Fruit fly (Drosophila melanogaster) whole organism: ENCODE measurements around the gene CG8611.

Experiments used
- CG8478 ChIP-seq: fragments of >200 bp; optimal IDR thresholded peaks from 2 replicates; lab custom pipeline; 2018; ENCODE audit warnings: inconsistent platforms
- Dll ChIP-seq: fragments of >200 bp; optimal IDR thresholded peaks from 2 replicates; lab custom pipeline; 2017
- EcR ChIP-seq, 2 experiments: fragments of >200 bp; optimal IDR thresholded peaks; 2 replicates each; lab custom pipeline; 2017; ENCODE audit warnings: missing biosample characterization in 2 of 2, missing genetic modification characterization in 2 of 2, missing genetic modification reagents in 2 of 2
- pan ChIP-seq: fragments of >200 bp; optimal IDR thresholded peaks from 2 replicates; lab custom pipeline; 2017
- psq ChIP-seq: fragments of >200 bp; optimal IDR thresholded peaks from 2 replicates; lab custom pipeline; 2017
- usp ChIP-seq: fragments of >200 bp; optimal IDR thresholded peaks from 2 replicates; lab custom pipeline; 2017; ENCODE audit warnings: missing biosample characterization, missing genetic modification characterization, mixed read lengths

Gene CG8611

DNA sequence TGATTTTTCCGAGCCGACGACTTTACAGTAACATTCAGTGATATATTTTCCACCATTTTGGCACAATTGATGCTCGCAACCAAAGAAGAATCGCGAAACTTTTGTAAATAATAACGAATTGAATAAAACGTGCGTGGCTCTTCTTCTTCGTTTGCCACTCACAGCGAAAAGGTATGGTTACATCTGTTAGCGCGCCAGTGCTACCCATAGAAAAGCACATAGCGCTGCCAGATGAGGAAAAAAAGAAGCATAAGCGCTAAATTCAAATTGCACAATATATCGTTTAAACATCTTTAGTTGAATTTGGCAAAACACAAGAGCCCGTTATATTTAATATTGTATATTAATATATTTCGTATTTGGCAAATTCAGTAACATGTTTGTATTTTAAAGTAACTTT, at the start of gene CG8611:
TSS of gene CG8611 (minus strand) at position 159 of the 400 bp plus-strand sequence.
- TF ChIP-seq usp (GFP tag; lab: Kevin White, UChicago) (no peak), Dll (no peak), pan (no peak), EcR (GFP tag; optimal IDR thresholded peaks at IDR 0.05; lab: Kevin White, UChicago) (no peak), psq (lab: Kevin White, UChicago) (no peak), CG8478 (lab: Kevin White, UChicago) (no peak)

- TF ChIP-seq EcR (GFP tag; optimal IDR thresholded peaks at IDR 0.05; lab: Kevin White, UChicago), result no peak
- TF ChIP-seq Dll, result no peak
- TF ChIP-seq usp (GFP tag; lab: Kevin White, UChicago), result no peak
- TF ChIP-seq CG8478 (lab: Kevin White, UChicago), result no peak
- TF ChIP-seq pan, result no peak
- no peak for TF ChIP-seq psq (lab: Kevin White, UChicago)
Measured at dm6 chrX:17471584-17471983, 49.6 kb upstream of the CG8611 start.

dm6 chrX:17465523-17465922, 43.6 kb upstream of the CG8611 start:
- TF ChIP-seq Dll, result no peak
- no peak for TF ChIP-seq pan
- no peak for TF ChIP-seq psq (lab: Kevin White, UChicago)
- no peak for TF ChIP-seq EcR (GFP tag; optimal IDR thresholded peaks at IDR 0.05; lab: Kevin White, UChicago)
- TF ChIP-seq usp (GFP tag; lab: Kevin White, UChicago), result no peak
- no peak for TF ChIP-seq CG8478 (lab: Kevin White, UChicago)

- TF ChIP-seq EcR (GFP tag; optimal IDR thresholded peaks at IDR 0.05; lab: Kevin White, UChicago), result no peak
- no peak for TF ChIP-seq usp (GFP tag; lab: Kevin White, UChicago)
- no peak for TF ChIP-seq psq (lab: Kevin White, UChicago)
- no peak for TF ChIP-seq Dll
- TF ChIP-seq pan, result no peak
- no peak for TF ChIP-seq CG8478 (lab: Kevin White, UChicago)
Measured at dm6 chrX:17455829-17456460, 34.0 kb upstream of the CG8611 start.

DNA sequence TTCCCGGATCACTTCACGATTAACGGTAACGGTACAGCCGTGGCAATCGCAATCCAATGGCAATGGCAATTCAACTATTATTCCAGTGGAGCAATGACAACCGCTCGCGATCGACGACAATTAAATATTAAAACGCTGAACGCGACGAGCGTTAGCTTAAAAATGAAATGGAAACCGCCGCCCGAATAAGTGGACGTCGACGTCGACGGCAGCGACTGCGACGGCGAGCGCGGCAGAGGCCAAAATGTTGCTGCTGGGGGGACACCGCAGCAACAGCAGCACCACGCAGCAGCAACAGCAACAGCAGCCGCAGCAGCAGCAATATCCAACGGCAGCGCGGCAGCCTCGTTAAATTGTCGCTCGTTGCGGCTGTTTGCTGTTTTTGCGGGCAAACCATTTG, 30.5 kb upstream of the CG8611 start, which contains the start of gene CG8568:
TSS of gene CG8568 (minus strand) at position 101 of the 400 bp plus-strand sequence.
- no peak for TF ChIP-seq psq (lab: Kevin White, UChicago)
- no peak for TF ChIP-seq EcR (GFP tag; optimal IDR thresholded peaks at IDR 0.05; lab: Kevin White, UChicago)
- TF ChIP-seq pan, result no peak
- TF ChIP-seq CG8478 (lab: Kevin White, UChicago), result no peak
- TF ChIP-seq Dll, result no peak
- no peak for TF ChIP-seq usp (GFP tag; lab: Kevin White, UChicago)

DNA sequence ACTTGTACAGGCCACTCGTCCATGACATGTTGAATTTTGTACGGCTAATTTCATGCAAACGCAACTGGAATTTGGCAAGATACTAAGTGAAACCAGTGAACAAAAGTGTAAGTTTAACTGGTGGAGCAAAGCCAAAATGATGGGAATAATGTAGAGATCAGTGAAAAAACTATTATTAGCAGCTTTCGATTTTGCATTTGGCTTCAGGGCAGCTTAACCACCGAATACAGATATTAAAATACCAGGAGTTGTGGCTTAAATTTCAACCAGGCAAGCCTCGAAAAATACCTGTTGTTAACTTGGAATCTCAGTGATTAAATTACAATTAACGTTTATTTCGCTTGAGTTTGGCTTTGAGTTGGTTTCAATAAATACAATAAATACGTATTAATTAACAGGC, 26.7 kb upstream of the CG8611 start, which contains the start of gene p-cup:
TSS of gene p-cup (minus strand) at position 101 of the 400 bp plus-strand sequence.
- no peak for TF ChIP-seq Dll
- no peak for TF ChIP-seq CG8478 (lab: Kevin White, UChicago)
- TF ChIP-seq usp (GFP tag; lab: Kevin White, UChicago), result no peak
- TF ChIP-seq psq (lab: Kevin White, UChicago), result no peak
- TF ChIP-seq pan, result no peak
- no peak for TF ChIP-seq EcR (GFP tag; optimal IDR thresholded peaks at IDR 0.05; lab: Kevin White, UChicago)

DNA sequence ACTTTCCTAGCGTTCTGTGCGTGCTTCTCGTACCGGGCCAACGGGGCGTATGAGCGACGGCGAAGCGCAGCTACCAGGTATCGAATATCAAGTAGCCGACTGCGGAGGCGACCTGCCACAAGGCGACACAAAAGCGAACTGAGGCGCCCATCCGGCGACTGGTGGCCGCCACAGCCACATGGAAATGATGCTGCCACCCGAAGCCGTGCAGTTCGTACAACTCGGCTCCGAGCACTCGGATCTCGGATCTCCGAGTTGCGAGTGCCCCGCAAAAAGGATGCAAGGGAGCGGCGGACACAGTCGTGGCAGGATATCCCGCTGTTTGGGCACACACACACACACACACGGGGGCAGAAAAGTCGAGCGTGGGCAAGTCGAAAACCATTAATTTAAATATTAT, 21.9 kb upstream of the CG8611 start, which contains the start of the genes CG12994 and CG46464:
TSS of gene CG12994 (minus strand) at position 115 of the 400 bp plus-strand sequence.
TSS of gene CG46464 (minus strand) at position 115 of the 400 bp plus-strand sequence.
- TF ChIP-seq usp (GFP tag; lab: Kevin White, UChicago) (no peak), psq (lab: Kevin White, UChicago) (no peak), CG8478 (lab: Kevin White, UChicago) (no peak), pan (no peak), EcR (GFP tag; optimal IDR thresholded peaks at IDR 0.05; lab: Kevin White, UChicago) (no peak), Dll (no peak)

dm6 chrX:17424383-17424782, 2.4 kb upstream of the CG8611 start:
- TF ChIP-seq CG8478 (lab: Kevin White, UChicago) (no peak), psq (lab: Kevin White, UChicago) (no peak), usp (GFP tag; lab: Kevin White, UChicago) (no peak), pan (no peak), EcR (GFP tag; optimal IDR thresholded peaks at IDR 0.05; lab: Kevin White, UChicago) (no peak), Dll (no peak)

dm6 chrX:17423310-17423945, 1.5 kb upstream of the CG8611 start, which contains the start of gene ENGase:
TSS of gene ENGase (plus strand) at chrX:17423591.
- TF ChIP-seq Dll (no peak), usp (GFP tag; lab: Kevin White, UChicago) (no peak), CG8478 (lab: Kevin White, UChicago) (peak; percentile 28), psq (lab: Kevin White, UChicago) (no peak)

DNA sequence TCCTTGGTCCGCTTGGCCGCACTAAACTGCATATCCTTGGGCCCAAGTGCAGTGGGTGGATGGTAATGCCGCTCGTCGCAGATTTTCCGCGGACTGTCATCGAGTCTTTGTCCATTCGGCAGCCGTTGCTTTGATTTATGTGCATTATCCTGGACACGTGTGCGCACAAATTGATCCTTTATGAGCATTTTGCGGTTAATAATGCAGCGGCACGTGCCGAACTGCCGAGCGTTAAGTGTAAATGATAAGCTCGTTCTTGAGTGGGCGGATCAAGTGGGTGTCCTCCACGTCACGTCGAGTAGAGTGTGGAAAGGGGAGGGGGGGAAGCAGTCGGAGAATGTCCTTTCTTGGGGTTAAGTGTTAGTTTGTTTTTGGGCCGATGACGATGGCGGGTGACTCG, 14.2 kb downstream of the CG8611 start:
- TF ChIP-seq pan, result no peak
- TF ChIP-seq Dll, result no peak
- no peak for TF ChIP-seq usp (GFP tag; lab: Kevin White, UChicago)
- TF ChIP-seq EcR (GFP tag; optimal IDR thresholded peaks at IDR 0.05; lab: Kevin White, UChicago), result no peak
- no peak for TF ChIP-seq psq (lab: Kevin White, UChicago)

- no peak for TF ChIP-seq CG8478 (lab: Kevin White, UChicago)
- TF ChIP-seq pan, result no peak
- TF ChIP-seq EcR (GFP tag; optimal IDR thresholded peaks at IDR 0.05; lab: Kevin White, UChicago), result no peak
- no peak for TF ChIP-seq Dll
- TF ChIP-seq psq (lab: Kevin White, UChicago), result no peak
- no peak for TF ChIP-seq usp (GFP tag; lab: Kevin White, UChicago)
Measured at dm6 chrX:17404883-17405282, 17.1 kb downstream of the CG8611 start.

DNA sequence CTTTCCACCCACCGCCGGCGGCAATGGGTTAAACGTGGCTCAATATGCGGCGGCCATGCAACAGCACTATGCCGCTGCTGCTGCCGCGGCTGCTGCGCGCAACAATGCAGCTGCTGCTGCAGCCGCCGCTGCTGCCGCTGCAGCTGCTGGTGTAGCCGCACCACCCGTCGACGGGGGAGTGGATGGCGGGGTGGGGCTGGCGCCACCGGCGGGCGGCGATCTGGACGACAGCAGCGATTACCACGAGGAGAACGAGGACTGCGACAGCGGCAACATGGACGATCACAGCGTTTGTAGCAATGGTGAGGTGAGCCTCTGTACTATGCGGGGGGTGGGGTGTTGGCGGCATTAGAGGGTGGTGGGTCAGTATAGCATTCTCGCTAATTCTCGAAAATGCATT, 23.7 kb downstream of the CG8611 start:
- TF ChIP-seq CG8478 (lab: Kevin White, UChicago) (no peak), pan (no peak), usp (GFP tag; lab: Kevin White, UChicago) (no peak), Dll (no peak), psq (lab: Kevin White, UChicago) (no peak), EcR (GFP tag; optimal IDR thresholded peaks at IDR 0.05; lab: Kevin White, UChicago) (no peak)
